Worm (Caenorhabditis elegans) whole organism, L3 larva: Measurements from ENCODE around the gene cka-1.

Experiments used
- ZK546.5 ChIP-seq: sonication (generic microtip); optimal IDR thresholded peaks from 2 replicates; lab custom pipeline; 2017; ENCODE audit warnings: missing biosample characterization, missing genetic modification characterization
- aly-2 ChIP-seq: fragments of 150-350 bp; optimal IDR thresholded peaks from 2 replicates; lab custom pipeline; 2014; ENCODE audit warnings: missing biosample characterization, missing genetic modification characterization
- ama-1 ChIP-seq: fragments of 150-350 bp; optimal IDR thresholded peaks from 2 replicates; lab custom pipeline; 2018
- elt-2 ChIP-seq: sonication (generic microtip); optimal IDR thresholded peaks from 2 replicates; lab custom pipeline; 2016; ENCODE audit warnings: missing genetic modification reagents, mild to moderate bottlenecking, missing genetic modification characterization, missing compliant biosample characterization
- mdl-1 ChIP-seq: fragments of 150-350 bp; optimal IDR thresholded peaks from 2 replicates; lab custom pipeline; 2014; ENCODE audit warnings: missing biosample characterization, missing genetic modification characterization
- mml-1 ChIP-seq: fragments of 150-350 bp; sonication (generic microtip); optimal IDR thresholded peaks from 3 replicates; lab custom pipeline; 2014; ENCODE audit warnings: missing biosample characterization, missing genetic modification characterization
- nfya-1 ChIP-seq: sonication (generic microtip); optimal IDR thresholded peaks from 2 replicates; lab custom pipeline; 2017; ENCODE audit warnings: missing genetic modification characterization, mild to moderate bottlenecking, missing compliant biosample characterization, antibody characterized with exemption, moderate library complexity; ENCODE audit not compliant: insufficient read depth
- nhr-237 ChIP-seq: fragments of 150-350 bp; optimal IDR thresholded peaks from 2 replicates; lab custom pipeline; 2014; ENCODE audit warnings: missing biosample characterization, missing genetic modification characterization
- nhr-77 ChIP-seq: fragments of 150-350 bp; optimal IDR thresholded peaks from 2 replicates; lab custom pipeline; 2014; ENCODE audit warnings: missing biosample characterization, missing genetic modification characterization
- unc-39 ChIP-seq: sonication (generic microtip); optimal IDR thresholded peaks from 4 replicates; lab custom pipeline; 2017; ENCODE audit warnings: missing biosample characterization, missing genetic modification characterization
- unc-62 ChIP-seq: fragments of 150-350 bp; sonication (generic microtip); optimal IDR thresholded peaks from 4 replicates; lab custom pipeline; 2014; ENCODE audit warnings: missing biosample characterization, missing genetic modification reagents, missing genetic modification characterization
- ztf-4 ChIP-seq: fragments of 150-350 bp; optimal IDR thresholded peaks from 2 replicates; lab custom pipeline; 2014; ENCODE audit warnings: missing biosample characterization, missing genetic modification characterization

DNA sequence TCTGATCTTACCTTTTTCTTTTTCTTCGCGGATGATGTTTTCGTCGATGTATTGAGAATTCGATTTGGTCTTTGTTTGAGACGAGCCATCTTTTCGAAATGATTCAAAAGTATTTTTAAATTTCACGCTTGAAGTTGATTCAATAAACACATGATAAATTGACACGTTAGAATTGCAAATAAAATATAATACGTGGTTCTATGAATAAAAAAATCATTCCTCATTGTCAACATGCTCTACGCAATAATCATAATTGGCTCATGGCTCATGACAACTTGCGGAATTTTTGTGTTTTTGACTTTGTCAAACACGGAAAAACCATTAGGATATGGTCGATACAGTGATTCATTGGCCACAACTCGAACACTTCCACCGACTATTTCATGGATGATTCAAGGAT is 54.0 kb downstream of the cka-1 start, which contains the start of the genes htas-1 and ZK1251.3:
- TF ChIP-seq ama-1 (lab: Kevin White, UChicago) = no peak
- TF ChIP-seq ztf-4 (tag; lab: Kevin White, UChicago) = no peak
- TF ChIP-seq nhr-77 (tag; lab: Kevin White, UChicago) = no peak
- no peak for TF ChIP-seq nfya-1 (tag; lab: Kevin White, UChicago)
- no peak for TF ChIP-seq unc-62
- TF ChIP-seq nhr-237 = no peak
- TF ChIP-seq elt-2 (tag; lab: Kevin White, UChicago) = no peak
- no peak for TF ChIP-seq aly-2 (tag; lab: Kevin White, UChicago)
- no peak for TF ChIP-seq ZK546.5 (tag; lab: Kevin White, UChicago)
- TF ChIP-seq mml-1 (tag; lab: Kevin White, UChicago) = no peak
- TF ChIP-seq mdl-1 (tag; lab: Kevin White, UChicago) = no peak
- no peak for TF ChIP-seq unc-39 (tag; lab: Kevin White, UChicago)
